In the genomic region with DNA sequence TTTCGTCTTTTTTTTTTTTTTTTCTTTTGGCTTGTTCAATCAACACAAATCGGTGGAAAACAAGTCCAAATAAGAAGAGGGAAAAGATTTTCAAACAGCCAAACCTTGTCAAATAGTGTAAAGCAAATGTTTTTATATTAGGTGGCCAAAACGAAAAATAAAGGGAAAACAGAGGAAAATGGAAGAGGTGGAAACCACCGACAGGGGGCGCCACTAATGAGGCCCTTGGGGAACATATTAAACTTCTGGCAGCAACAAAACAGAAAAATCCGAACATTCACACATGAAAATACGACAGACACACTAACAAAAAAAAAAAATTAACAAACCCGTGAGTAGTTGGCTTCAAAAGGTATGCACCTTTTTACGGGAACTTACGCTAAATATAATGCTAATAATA, we compare ENCODE assay signal across 2 fruit fly cellular contexts.
A peak's percentile ranks its signal among the peaks of the same experiment; 100 is the strongest.
TF ChIP-seq lines count a peak whose summit lies in the region.

No protein-coding gene starts in this region.

- peak; percentile 48 to 68 for TF ChIP-seq CTCF in S2 (optimal IDR thresholded peaks at IDR 0.05; lab: Kevin White, UChicago)
- peak; percentile 71 for TF ChIP-seq CTCF in whole organism, embryonic (GFP tag; optimal IDR thresholded peaks at IDR 0.05; lab: Kevin White, UChicago)

TF ChIP-seq in whole organism, embryonic, 481 proteins besides CTCF, POLR2A, EP300 and RAD21:
- no peak for TF ChIP-seq CG17568 (GFP tag; optimal IDR thresholded peaks at IDR 0.05; lab: Kevin White, UChicago)
- no peak for TF ChIP-seq CG2889 (GFP tag; IDR thresholded peaks at IDR 0.05; lab: Robert Waterston, UW)
- no peak for TF ChIP-seq CG11398 (GFP tag; optimal IDR thresholded peaks at IDR 0.05; lab: Kevin White, UChicago)
- TF ChIP-seq Med (GFP tag; lab: Kevin White, UChicago): no peak
TF ChIP-seq in whole organism, embryonic: peak in this region for 0.
